Worm (Caenorhabditis elegans) whole organism, early embryonic: ENCODE measurements around the gene ZC53.1.

Experiments used
- ama-1 ChIP-seq: fragments of 150-350 bp; optimal IDR thresholded peaks from 2 replicates; lab custom pipeline; 2014
- ceh-36 ChIP-seq: sonication (generic microtip); optimal IDR thresholded peaks from 2 replicates; lab custom pipeline; 2016; ENCODE audit warnings: missing genetic modification characterization, inconsistent platforms, missing compliant biosample characterization
- ets-7 ChIP-seq: sonication (generic microtip); optimal IDR thresholded peaks from 2 replicates; lab custom pipeline; 2016; ENCODE audit warnings: missing genotype, missing genetic modification characterization, missing compliant biosample characterization
- flt-1 ChIP-seq: fragments of 200-800 bp; sonication (Bioruptor generic); IDR thresholded peaks from 2 replicates; pipeline ENCODE4 v1.3.6; 2022; ENCODE audit warnings: missing genetic modification characterization, missing compliant biosample characterization
- hmbx-1 ChIP-seq: sonication (generic microtip); optimal IDR thresholded peaks from 2 replicates; lab custom pipeline; 2016; ENCODE audit warnings: mild to moderate bottlenecking, missing genetic modification characterization, missing compliant biosample characterization
- scrt-1 ChIP-seq: fragments of 200-800 bp; sonication (Bioruptor generic); IDR thresholded peaks from 2 replicates; pipeline ENCODE4 v1.3.6; 2022; ENCODE audit warnings: missing genetic modification characterization, missing compliant biosample characterization

DNA sequence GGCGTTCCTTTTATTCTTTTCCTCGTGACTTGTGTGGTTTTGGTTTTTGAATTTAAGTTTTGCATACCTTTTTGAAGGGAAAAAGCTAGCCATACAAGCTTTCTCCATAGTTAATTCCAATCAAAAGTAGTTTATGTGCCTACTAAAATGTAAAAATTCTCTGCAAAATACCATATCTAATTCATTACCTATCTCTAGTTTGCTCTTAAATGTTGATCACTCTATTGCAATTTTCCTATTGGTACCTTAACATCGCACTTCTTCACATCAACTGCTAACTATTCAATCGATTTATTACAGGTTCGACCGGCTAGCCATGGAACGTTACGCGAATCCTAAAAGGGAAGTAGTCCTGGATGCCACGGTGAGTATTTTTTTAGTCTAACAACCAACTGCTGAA is 49.1 kb upstream of the ZC53.1 start, which contains the start of gene F52D2.7:
- TF ChIP-seq ets-7 (tag; lab: Kevin White, UChicago) (no peak), flt-1 (GFP tag; lab: Robert Waterston, UW) (no peak), ama-1 (lab: Kevin White, UChicago) (no peak), scrt-1 (GFP tag; lab: Robert Waterston, UW) (no peak), ceh-36 (no peak), hmbx-1 (tag; lab: Kevin White, UChicago) (no peak)
